Worm (Caenorhabditis elegans): Measurements from ENCODE around the gene apa-2.
A peak's percentile ranks its signal among the peaks of the same experiment; 100 is the strongest.

The apa-2 gene

DNA sequence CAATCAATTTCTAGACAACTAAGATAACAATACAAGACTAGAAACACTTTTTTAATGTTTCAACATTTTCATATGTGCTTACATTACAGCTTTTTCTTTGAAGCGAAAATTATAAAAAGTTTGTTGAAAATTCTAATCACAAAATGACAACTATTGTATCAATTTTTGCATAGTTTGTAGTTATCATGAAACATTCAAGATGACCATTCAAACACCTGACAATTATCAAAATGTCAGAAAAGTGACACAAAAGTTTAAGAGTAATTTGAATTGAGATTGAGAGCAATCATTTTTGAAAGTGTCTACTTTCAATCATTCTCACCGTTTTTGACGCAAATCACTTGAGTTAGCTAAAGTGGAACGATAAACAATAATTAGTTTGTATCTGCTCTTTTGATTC, 31.5 kb downstream of the apa-2 start:
- TF ChIP-seq flh-1 (GFP tag; optimal IDR thresholded peaks at IDR 0.05) (no peak), mab-5 (tag; optimal IDR thresholded peaks at IDR 0.05) (no peak), sem-2 (GFP tag; optimal IDR thresholded peaks at IDR 0.05) (no peak)

DNA sequence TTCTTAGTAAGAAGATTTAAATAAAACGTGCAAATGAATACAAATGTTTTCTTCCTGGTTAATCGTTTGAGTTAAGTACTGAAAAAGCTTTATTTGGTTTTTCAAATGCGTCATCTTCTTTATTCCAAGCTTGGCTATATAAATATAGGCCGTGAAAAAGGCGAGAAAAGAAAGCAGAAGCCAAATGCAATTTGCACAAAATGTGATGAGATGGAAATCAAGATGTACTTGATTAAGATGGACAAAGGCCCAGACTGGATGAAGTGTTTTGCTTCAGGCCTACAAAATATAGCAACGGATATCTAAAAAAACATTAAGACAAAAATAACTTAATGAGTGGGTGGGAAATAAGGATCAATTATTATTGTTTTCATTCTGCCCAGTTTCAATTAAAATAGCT, 33.7 kb downstream of the apa-2 start:
- TF ChIP-seq ces-1 (GFP tag; optimal IDR thresholded peaks at IDR 0.05) = peak; percentile 67
- no peak for TF ChIP-seq hlh-1 (tag; optimal IDR thresholded peaks at IDR 0.05)

DNA sequence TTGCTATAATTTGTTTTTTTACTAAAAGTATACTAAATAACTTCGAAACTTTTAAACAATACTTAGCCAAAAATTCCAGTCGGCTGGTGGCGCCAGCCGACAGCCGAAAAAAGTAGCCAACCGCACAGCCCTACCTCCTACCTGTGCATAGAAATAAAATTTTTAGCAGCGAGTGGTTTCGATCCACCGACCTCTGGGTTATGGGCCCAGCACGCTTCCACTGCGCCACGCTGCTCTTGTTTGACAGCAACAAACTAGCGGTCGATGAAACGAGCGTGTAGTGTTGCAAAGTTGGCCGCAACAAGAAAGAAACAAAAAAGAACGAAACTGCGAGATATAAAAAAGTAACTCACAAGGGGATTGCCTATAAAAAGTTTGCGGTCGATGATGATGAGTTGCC, 34.5 kb downstream of the apa-2 start:
- TF ChIP-seq unc-39 (tag; optimal IDR thresholded peaks at IDR 0.05) = no peak
- peak; percentile 14 for TF ChIP-seq drap-1 (GFP tag; optimal IDR thresholded peaks at IDR 0.05)
- TF ChIP-seq zip-8 (tag; optimal IDR thresholded peaks at IDR 0.05) = no peak
- TF ChIP-seq bed-3 (GFP tag; optimal IDR thresholded peaks at IDR 0.05) = peak; percentile 30
- no peak for TF ChIP-seq ces-1 (GFP tag; optimal IDR thresholded peaks at IDR 0.05)

DNA sequence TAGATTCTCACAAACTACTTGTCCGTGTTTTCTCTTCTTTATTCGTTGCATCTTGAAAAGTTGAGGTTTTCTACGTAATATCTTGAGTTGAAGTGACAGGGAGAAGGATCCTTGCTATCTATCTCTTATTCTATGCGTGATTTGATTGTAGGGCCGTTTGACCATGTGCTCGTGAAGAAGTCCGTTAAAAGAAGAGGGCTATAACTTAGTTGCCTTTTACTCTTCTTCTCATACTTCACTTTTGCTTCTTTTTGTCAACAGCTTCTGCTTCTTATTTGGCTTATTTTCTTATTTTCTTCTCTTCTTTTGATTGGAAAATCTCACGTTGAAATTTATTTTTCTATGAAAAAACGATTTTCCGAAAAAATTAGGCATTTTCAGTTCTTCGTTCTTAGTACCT, 35.3 kb downstream of the apa-2 start:
- no peak for TF ChIP-seq mep-1 (tag; optimal IDR thresholded peaks at IDR 0.05)
- TF ChIP-seq hlh-1 (tag; optimal IDR thresholded peaks at IDR 0.05) = no peak
- TF ChIP-seq snpc-4 (tag; optimal IDR thresholded peaks at IDR 0.05) = no peak
- no peak for TF ChIP-seq lin-32 (GFP tag; optimal IDR thresholded peaks at IDR 0.05)
- no peak for TF ChIP-seq ceh-43 (GFP tag; optimal IDR thresholded peaks at IDR 0.05)
- TF ChIP-seq bed-3 (GFP tag; optimal IDR thresholded peaks at IDR 0.05) = no peak
- TF ChIP-seq ces-1 (GFP tag; optimal IDR thresholded peaks at IDR 0.05) = peak; percentile 90

DNA sequence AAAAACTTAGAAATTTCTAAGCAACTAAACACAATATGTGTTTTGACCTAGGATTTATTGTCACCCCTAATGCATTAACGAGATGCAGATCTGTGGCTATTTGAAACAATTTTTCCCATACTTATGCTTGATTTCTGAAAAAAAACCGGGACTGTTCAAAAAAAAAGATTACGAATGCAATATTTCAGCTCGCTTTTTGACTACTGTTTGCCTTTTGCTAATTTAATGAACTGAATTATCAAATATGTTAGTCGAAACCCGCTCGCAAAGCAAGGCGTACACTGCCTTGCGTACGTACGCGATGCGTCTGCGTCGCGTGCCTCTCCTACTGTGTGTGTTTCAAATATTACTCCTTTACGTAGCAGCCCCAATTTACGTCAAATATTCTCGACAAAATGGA, 48.6 kb downstream of the apa-2 start, which contains the start of gene C23F12.4:
Gene C23F12.4, plus strand, starts transcription at position 301 of the 400 bp plus-strand sequence.
- peak; percentile 43 for TF ChIP-seq ces-1 (GFP tag; optimal IDR thresholded peaks at IDR 0.05)
- TF ChIP-seq unc-120 (tag; optimal IDR thresholded peaks at IDR 0.05; ENCODE audit: poor library complexity, severe bottlenecking) = no peak

DNA sequence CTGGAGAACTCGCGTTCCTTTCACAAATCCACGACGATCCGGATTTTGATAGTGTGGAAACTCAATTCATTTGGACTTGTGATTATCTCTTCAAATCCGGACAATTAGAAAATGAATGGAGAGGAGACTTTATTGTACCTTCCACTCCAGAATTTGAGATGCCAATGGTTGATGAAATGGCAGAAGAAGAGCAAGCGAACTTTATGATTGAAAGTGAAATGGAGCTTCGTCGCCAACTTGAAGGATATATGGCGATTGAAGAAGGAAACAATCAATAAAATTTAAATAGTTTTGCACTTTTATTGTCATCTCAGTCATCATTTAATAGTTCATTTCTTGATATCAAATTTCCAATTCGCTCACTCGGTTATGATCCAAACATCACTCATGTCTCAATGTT, 50.2 kb downstream of the apa-2 start:
- TF ChIP-seq ceh-43 (GFP tag; optimal IDR thresholded peaks at IDR 0.05) = no peak
- no peak for TF ChIP-seq nhr-237 (tag; optimal IDR thresholded peaks at IDR 0.05)
- TF ChIP-seq ceh-39 (tag; optimal IDR thresholded peaks at IDR 0.05) = no peak
- no peak for TF ChIP-seq snpc-4 (tag; optimal IDR thresholded peaks at IDR 0.05)
- no peak for TF ChIP-seq cnd-1 (tag; optimal IDR thresholded peaks at IDR 0.05)
- no peak for TF ChIP-seq hlh-1 (tag; optimal IDR thresholded peaks at IDR 0.05)
- no peak for TF ChIP-seq nhr-28 (tag; optimal IDR thresholded peaks at IDR 0.05)
- TF ChIP-seq mep-1 (tag; optimal IDR thresholded peaks at IDR 0.05) = no peak

DNA sequence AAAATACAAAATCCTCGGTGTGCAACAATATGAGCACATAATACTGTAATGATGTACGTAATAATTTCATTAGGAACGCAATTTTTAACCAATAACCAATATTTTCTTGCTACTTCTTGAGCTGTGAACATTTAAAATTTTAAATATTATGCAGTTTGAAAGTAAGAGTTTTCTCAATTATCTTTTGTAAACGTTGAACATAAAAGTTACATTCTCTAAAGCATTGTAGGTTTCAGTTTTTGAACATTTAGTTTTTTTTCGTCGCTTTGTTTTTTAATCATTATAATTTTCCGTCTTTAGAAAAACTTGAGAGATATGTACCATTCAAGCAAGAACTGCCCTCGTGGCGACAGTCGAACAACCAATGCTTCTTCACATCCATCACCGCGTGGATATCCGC, 52.9 kb downstream of the apa-2 start, which contains the start of gene C23F12.3:
Gene C23F12.3, plus strand, starts transcription at position 301 of the 400 bp plus-strand sequence.
- TF ChIP-seq mep-1 (tag; optimal IDR thresholded peaks at IDR 0.05) (no peak), ces-1 (GFP tag; optimal IDR thresholded peaks at IDR 0.05) (no peak), M03D4.4 (tag; optimal IDR thresholded peaks at IDR 0.05) (no peak), sem-2 (GFP tag; optimal IDR thresholded peaks at IDR 0.05) (no peak), hlh-1 (tag; optimal IDR thresholded peaks at IDR 0.05) (no peak), ceh-39 (tag; optimal IDR thresholded peaks at IDR 0.05) (no peak), ztf-11 (tag; optimal IDR thresholded peaks at IDR 0.05) (no peak), ceh-43 (GFP tag; optimal IDR thresholded peaks at IDR 0.05) (no peak), snpc-4 (tag; optimal IDR thresholded peaks at IDR 0.05) (no peak), nhr-28 (tag; optimal IDR thresholded peaks at IDR 0.05) (no peak), blmp-1 (tag; optimal IDR thresholded peaks at IDR 0.05) (no peak), sptf-1 (tag; optimal IDR thresholded peaks at IDR 0.05) (no peak), drap-1 (GFP tag; optimal IDR thresholded peaks at IDR 0.05) (no peak), mls-2 (tag; optimal IDR thresholded peaks at IDR 0.05) (no peak), cnd-1 (tag; optimal IDR thresholded peaks at IDR 0.05) (no peak), nhr-76 (tag; optimal IDR thresholded peaks at IDR 0.05) (no peak)
